Worm (Caenorhabditis elegans): Measurements from ENCODE around the gene R11G1.7.

R11G1.7 gene

ce11 chrX:3645924-3646323, 10.1 kb upstream of the R11G1.7 start:
- TF ChIP-seq dpff-1 (tag; optimal IDR thresholded peaks at IDR 0.05), result no peak
- no peak for TF ChIP-seq B0261.1 (tag; optimal IDR thresholded peaks at IDR 0.05)
- TF ChIP-seq nhr-179 (tag; optimal IDR thresholded peaks at IDR 0.05), result no peak
- no peak for TF ChIP-seq attf-6 (GFP tag; IDR thresholded peaks at IDR 0.05)
- TF ChIP-seq K11D2.4 (GFP tag; IDR thresholded peaks at IDR 0.05), result 0 out of 2 replicates have a peak, but pooled peaks have one; percentile 20
- no peak for TF ChIP-seq sdz-38 (tag; optimal IDR thresholded peaks at IDR 0.05)
- TF ChIP-seq hlh-12 (tag; optimal IDR thresholded peaks at IDR 0.05), result no peak
- 0 out of 2 replicates have a peak, but pooled peaks have one; percentile 39 for TF ChIP-seq hsf-1 (GFP tag; IDR thresholded peaks at IDR 0.05)
- TF ChIP-seq egl-44 (GFP tag; IDR thresholded peaks at IDR 0.05), result no peak
- no peak for TF ChIP-seq egrh-3 (GFP tag; IDR thresholded peaks at IDR 0.05)
- no peak for TF ChIP-seq ceh-91 (GFP tag; IDR thresholded peaks at IDR 0.05)
- no peak for TF ChIP-seq hmg-20 (GFP tag; IDR thresholded peaks at IDR 0.05)
- TF ChIP-seq sea-2 (GFP tag; IDR thresholded peaks at IDR 0.05), result no peak

- TF ChIP-seq hmg-1.2 (GFP tag; IDR thresholded peaks at IDR 0.05), result no peak
- no peak for TF ChIP-seq F39B2.1 (GFP tag; IDR thresholded peaks at IDR 0.05)
- TF ChIP-seq pha-4 (tag; optimal IDR thresholded peaks at IDR 0.05), result no peak
- TF ChIP-seq lin-40 (tag; optimal IDR thresholded peaks at IDR 0.05), result peak; percentile 39
- no peak for TF ChIP-seq bed-2 (GFP tag; IDR thresholded peaks at IDR 0.05)
- no peak for TF ChIP-seq F37B4.10 (GFP tag; IDR thresholded peaks at IDR 0.05)
- peak; percentile 42 for TF ChIP-seq nhr-80 (tag; optimal IDR thresholded peaks at IDR 0.05)
- no peak for TF ChIP-seq hrde-1 (tag; optimal IDR thresholded peaks at IDR 0.05; ENCODE audit: borderline replicate concordance)
- TF ChIP-seq F57A8.1 (GFP tag; optimal IDR thresholded peaks at IDR 0.05), result no peak
- TF ChIP-seq nfya-2 (GFP tag; IDR thresholded peaks at IDR 0.05), result no peak
- TF ChIP-seq die-1 (tag; optimal IDR thresholded peaks at IDR 0.05), result no peak
- TF ChIP-seq T07F8.4 (tag; optimal IDR thresholded peaks at IDR 0.05), result no peak
- TF ChIP-seq nhr-90 (tag; optimal IDR thresholded peaks at IDR 0.05), result no peak
- TF ChIP-seq let-607 (tag; optimal IDR thresholded peaks at IDR 0.05), result peak in 1 of 2 experiments; percentile 3
- TF ChIP-seq dpl-1 (GFP tag; optimal IDR thresholded peaks at IDR 0.05), result no peak
- TF ChIP-seq T26A5.8 (tag; optimal IDR thresholded peaks at IDR 0.05), result no peak
- TF ChIP-seq ztf-18 (tag; optimal IDR thresholded peaks at IDR 0.05), result no peak
- no peak for TF ChIP-seq B0019.2 (GFP tag; conservative IDR thresholded peaks at IDR 0.05)
- no peak for TF ChIP-seq B0336.3 (GFP tag; IDR thresholded peaks at IDR 0.05)
- no peak for TF ChIP-seq ceh-100 (GFP tag; IDR thresholded peaks at IDR 0.05)
- TF ChIP-seq cebp-2 (GFP tag; IDR thresholded peaks at IDR 0.05), result no peak
- TF ChIP-seq dox-1 (GFP tag; IDR thresholded peaks at IDR 0.05), result 0 out of 2 replicates have a peak, but pooled peaks have one; percentile 20
- no peak for TF ChIP-seq atf-7 (tag; optimal IDR thresholded peaks at IDR 0.05)
- TF ChIP-seq ztf-25 (GFP tag; IDR thresholded peaks at IDR 0.05), result no peak
Observed at ce11 chrX:3650100-3650809, 5.8 kb upstream of the R11G1.7 start, which contains the start of the genes sax-1 and R11G1.2. TSS of gene sax-1 (minus strand) at chrX:3650150. TSS of gene R11G1.2 (plus strand) at chrX:3650614.

- no peak for TF ChIP-seq madf-3 (GFP tag; IDR thresholded peaks at IDR 0.05)
- no peak for TF ChIP-seq mes-4 (tag; optimal IDR thresholded peaks at IDR 0.05)
- TF ChIP-seq lsy-27 (tag; optimal IDR thresholded peaks at IDR 0.05; ENCODE audit: borderline replicate concordance, insufficient read depth), result no peak
- TF ChIP-seq ztf-26 (tag; optimal IDR thresholded peaks at IDR 0.05), result no peak
- TF ChIP-seq ceh-91 (GFP tag; IDR thresholded peaks at IDR 0.05), result no peak
- TF ChIP-seq egl-44 (GFP tag; IDR thresholded peaks at IDR 0.05), result no peak
- no peak for TF ChIP-seq ceh-100 (GFP tag; IDR thresholded peaks at IDR 0.05)
- TF ChIP-seq dox-1 (GFP tag; IDR thresholded peaks at IDR 0.05), result no peak
- TF ChIP-seq attf-3 (GFP tag; conservative IDR thresholded peaks at IDR 0.05), result no peak
- no peak for TF ChIP-seq nfya-2 (GFP tag; IDR thresholded peaks at IDR 0.05)
Observed at ce11 chrX:3654623-3655022, 1.4 kb upstream of the R11G1.7 start, which contains the start of gene R11G1.11. TSS of gene R11G1.11 (plus strand) at chrX:3654923.

All from whole organism, young adult.